Fruit fly (Drosophila melanogaster) whole organism, pupa: ENCODE measurements around the gene CG14965.
A peak's percentile ranks its signal among the peaks of the same experiment; 100 is the strongest.

Experiments used
- CG10348 ChIP-seq: fragments of 200-800 bp; sonication (Bioruptor generic); IDR thresholded peaks from 2 replicates; pipeline ENCODE4 v1.3.6; 2022; ENCODE audit warnings: missing biosample characterization, missing genetic modification characterization
- CG12605 ChIP-seq: fragments of 200-800 bp; sonication (Bioruptor generic); IDR thresholded peaks from 2 replicates; pipeline ENCODE4 v1.3.6; 2022; ENCODE audit warnings: missing biosample characterization, missing genetic modification characterization
- CG13204 ChIP-seq: fragments of 200-800 bp; sonication (Bioruptor generic); optimal IDR thresholded peaks from 2 replicates; lab custom pipeline; 2018; ENCODE audit warnings: missing biosample characterization, mild to moderate bottlenecking, missing genetic modification characterization, moderate library complexity
- CG14655 ChIP-seq: fragments of 200-800 bp; sonication (Bioruptor generic); optimal IDR thresholded peaks from 3 replicates; lab custom pipeline; 2017; ENCODE audit warnings: mild to moderate bottlenecking, missing biosample characterization, missing genetic modification reagents, missing genetic modification characterization
- CG15710 ChIP-seq: fragments of 200-800 bp; sonication (Bioruptor generic); optimal IDR thresholded peaks from 2 replicates; lab custom pipeline; 2018; ENCODE audit warnings: missing biosample characterization, mild to moderate bottlenecking, missing genetic modification characterization, moderate library complexity
- CG17806 ChIP-seq: fragments of 200-800 bp; sonication (Bioruptor generic); optimal IDR thresholded peaks from 2 replicates; lab custom pipeline; 2018; ENCODE audit warnings: missing biosample characterization, mild to moderate bottlenecking, missing genetic modification characterization, moderate library complexity
- CG32121 ChIP-seq: fragments of 200-800 bp; sonication (Bioruptor generic); IDR thresholded peaks from 2 replicates; pipeline ENCODE4 v1.3.6; 2022; ENCODE audit warnings: missing biosample characterization, missing genetic modification characterization
- CG34367 ChIP-seq: fragments of 200-800 bp; sonication (Bioruptor generic); optimal IDR thresholded peaks from 2 replicates; lab custom pipeline; 2018; ENCODE audit warnings: missing biosample characterization, mild to moderate bottlenecking, missing genetic modification characterization
- CG4496 ChIP-seq: fragments of 200-800 bp; sonication (Bioruptor generic); IDR thresholded peaks from 3 replicates; pipeline ENCODE4 v1.3.6; 2022; ENCODE audit warnings: missing biosample characterization, missing genetic modification characterization
- CG8159 ChIP-seq: fragments of 200-800 bp; sonication (Bioruptor generic); optimal IDR thresholded peaks from 3 replicates; lab custom pipeline; 2018; ENCODE audit warnings: missing biosample characterization, mild to moderate bottlenecking, missing genetic modification characterization, moderate library complexity
- CG8301 ChIP-seq: fragments of 200-800 bp; sonication (Bioruptor generic); optimal IDR thresholded peaks from 2 replicates; lab custom pipeline; 2018; ENCODE audit warnings: missing biosample characterization, mild to moderate bottlenecking, missing genetic modification characterization
- CG9948 ChIP-seq: fragments of 200-800 bp; sonication (Bioruptor generic); optimal IDR thresholded peaks from 2 replicates; lab custom pipeline; 2018; ENCODE audit warnings: missing biosample characterization, mild to moderate bottlenecking, missing genetic modification characterization, moderate library complexity
- D1 ChIP-seq: fragments of 200-800 bp; sonication (Bioruptor generic); optimal IDR thresholded peaks from 2 replicates; lab custom pipeline; 2018; ENCODE audit warnings: missing biosample characterization, mild to moderate bottlenecking, missing genetic modification characterization, moderate library complexity
- EcR ChIP-seq: fragments of 200-800 bp; sonication (Bioruptor generic); optimal IDR thresholded peaks from 3 replicates; lab custom pipeline; 2019; ENCODE audit warnings: missing biosample characterization, missing genetic modification characterization, mild to moderate bottlenecking, moderate library complexity, missing genetic modification reagents
- Ets98B ChIP-seq: fragments of 200-800 bp; sonication (Bioruptor generic); IDR thresholded peaks from 2 replicates; pipeline ENCODE4 v1.3.6; 2022; ENCODE audit warnings: missing biosample characterization, missing genetic modification characterization
- Pif1A ChIP-seq: fragments of 200-800 bp; sonication (Bioruptor generic); optimal IDR thresholded peaks from 3 replicates; lab custom pipeline; 2016; ENCODE audit warnings: missing biosample characterization, missing genetic modification characterization
- Pif1B ChIP-seq: fragments of 200-800 bp; sonication (Bioruptor generic); optimal IDR thresholded peaks from 3 replicates; lab custom pipeline; 2016; ENCODE audit warnings: missing biosample characterization, missing genetic modification characterization
- Snoo ChIP-seq: fragments of 200-800 bp; sonication (Bioruptor generic); optimal IDR thresholded peaks from 3 replicates; lab custom pipeline; 2017; ENCODE audit warnings: missing biosample characterization, mild to moderate bottlenecking, missing genetic modification characterization, inconsistent platforms
- fd96Ca ChIP-seq: fragments of 200-800 bp; sonication (Bioruptor generic); IDR thresholded peaks from 3 replicates; pipeline ENCODE4 v1.3.6; 2022; ENCODE audit warnings: missing biosample characterization, missing genetic modification characterization
- gl ChIP-seq: fragments of 200-800 bp; sonication (Bioruptor generic); optimal IDR thresholded peaks from 2 replicates; lab custom pipeline; 2018; ENCODE audit warnings: missing biosample characterization, mild to moderate bottlenecking, missing genetic modification characterization
- rn ChIP-seq: fragments of 200-800 bp; sonication (Bioruptor generic); IDR thresholded peaks from 2 replicates; pipeline ENCODE4 v1.3.6; 2022; ENCODE audit warnings: missing biosample characterization, missing genetic modification characterization

Gene CG14965

dm6 chr3L:3192333-3192894 is at the start of gene CG14965:
Gene CG14965, minus strand, starts transcription at chr3L:3192491.
- TF ChIP-seq CG13204 (GFP tag; lab: Kevin White, UChicago) = no peak

- peak; percentile 97 for TF ChIP-seq EcR (GFP tag; lab: Kevin White, UChicago)
- TF ChIP-seq CG9948 (tag; lab: Kevin White, UChicago) = no peak
- TF ChIP-seq CG17806 (tag; lab: Kevin White, UChicago) = no peak
Observed at dm6 chr3L:3241368-3241640, 49.0 kb upstream of the CG14965 start.

- TF ChIP-seq CG15710 (tag; lab: Kevin White, UChicago) (peak; percentile 99), Pif1B (peak; percentile 90), CG8301 (tag; lab: Kevin White, UChicago) (peak; percentile 84), D1 (tag; lab: Kevin White, UChicago) (peak; percentile 95), CG4496 (GFP tag; lab: Robert Waterston, UW) (peak; percentile 84), CG8159 (tag; lab: Kevin White, UChicago) (peak; percentile 99), CG10348 (GFP tag; lab: Robert Waterston, UW) (no peak), rn (GFP tag; lab: Robert Waterston, UW) (peak; percentile 79), Ets98B (peak; percentile 69), CG14655 (GFP tag; lab: Kevin White, UChicago) (peak; percentile 95), CG34367 (tag; lab: Kevin White, UChicago) (peak; percentile 97), gl (tag; lab: Kevin White, UChicago) (peak; percentile 87), fd96Ca (GFP tag; lab: Robert Waterston, UW) (peak; percentile 71; the same call in 2 of the 3 replicates), CG12605 (GFP tag; lab: Robert Waterston, UW) (peak; percentile 71), EcR (GFP tag; lab: Kevin White, UChicago) (peak; percentile 60), Snoo (tag; lab: Kevin White, UChicago) (peak; percentile 87), CG13204 (GFP tag; lab: Kevin White, UChicago) (peak; percentile 97), Pif1A (GFP tag; lab: Kevin White, UChicago) (peak; percentile 91), CG9948 (tag; lab: Kevin White, UChicago) (peak; percentile 98), CG32121 (GFP tag; lab: Robert Waterston, UW) (peak; percentile 73), CG17806 (tag; lab: Kevin White, UChicago) (peak; percentile 97)
- TF ChIP-seq, all 21 proteins: peak for 20
Observed at dm6 chr3L:3240597-3241367, 48.5 kb upstream of the CG14965 start.

- TF ChIP-seq CG4496 (GFP tag; lab: Robert Waterston, UW) (0 out of 3 replicates have a peak, but pooled peaks have one; percentile 5), CG9948 (tag; lab: Kevin White, UChicago) (peak; percentile 66), CG12605 (GFP tag; lab: Robert Waterston, UW) (no peak), EcR (GFP tag; lab: Kevin White, UChicago) (peak; percentile 94), CG32121 (GFP tag; lab: Robert Waterston, UW) (no peak), CG15710 (tag; lab: Kevin White, UChicago) (peak; percentile 60), Pif1A (GFP tag; lab: Kevin White, UChicago) (no peak), CG34367 (tag; lab: Kevin White, UChicago) (peak; percentile 83), D1 (tag; lab: Kevin White, UChicago) (peak; percentile 40), Pif1B (peak; percentile 68), Snoo (tag; lab: Kevin White, UChicago) (peak; percentile 46)
- TF ChIP-seq, all 21 proteins: peak for 8
Observed at dm6 chr3L:3239785-3240596, 47.7 kb upstream of the CG14965 start.

dm6 chr3L:3239033-3239752 is 46.9 kb upstream of the CG14965 start, which contains the start of gene CG17746:
Gene CG17746, minus strand, starts transcription at chr3L:3239578.
- TF ChIP-seq CG4496 (GFP tag; lab: Robert Waterston, UW) (peak; percentile 39; the same call in 1 of the 3 replicates), CG32121 (GFP tag; lab: Robert Waterston, UW) (no peak), gl (tag; lab: Kevin White, UChicago) (peak; percentile 26), CG12605 (GFP tag; lab: Robert Waterston, UW) (no peak), CG9948 (tag; lab: Kevin White, UChicago) (no peak), CG13204 (GFP tag; lab: Kevin White, UChicago) (no peak), CG8159 (tag; lab: Kevin White, UChicago) (peak; percentile 8), CG8301 (tag; lab: Kevin White, UChicago) (no peak), EcR (GFP tag; lab: Kevin White, UChicago) (no peak), CG10348 (GFP tag; lab: Robert Waterston, UW) (no peak)
